Fruit fly (Drosophila melanogaster) whole organism, embryonic: ENCODE data around the gene yellow-e2.
A peak's percentile ranks its signal among the peaks of the same experiment; 100 is the strongest.

Experiments used
- Abd-B ChIP-seq: fragments of 200-800 bp; sonication (Bioruptor generic); optimal IDR thresholded peaks from 2 replicates; lab custom pipeline; 2018; ENCODE audit warnings: missing biosample characterization, mild to moderate bottlenecking, missing genetic modification characterization, moderate library complexity
- Atf3 ChIP-seq: fragments of 200-800 bp; sonication (Bioruptor generic); optimal IDR thresholded peaks from 3 replicates; lab custom pipeline; 2016; ENCODE audit warnings: missing biosample characterization, missing genetic modification characterization
- CG13424 ChIP-seq: fragments of 200-800 bp; sonication (Bioruptor generic); optimal IDR thresholded peaks from 2 replicates; lab custom pipeline; 2019; ENCODE audit warnings: missing biosample characterization, mild to moderate bottlenecking, missing genetic modification characterization, moderate library complexity
- CG13894 ChIP-seq: fragments of 200-800 bp; sonication (Bioruptor generic); optimal IDR thresholded peaks from 3 replicates; lab custom pipeline; 2018; ENCODE audit warnings: missing biosample characterization, mild to moderate bottlenecking, missing genetic modification characterization, moderate library complexity
- CG14667 ChIP-seq: fragments of 200-800 bp; sonication (Bioruptor generic); IDR thresholded peaks from 2 replicates; pipeline ENCODE4 v1.3.6; 2022; ENCODE audit warnings: missing biosample characterization, missing genetic modification characterization
- CG1529 ChIP-seq: fragments of 200-800 bp; sonication (Bioruptor generic); optimal IDR thresholded peaks from 3 replicates; lab custom pipeline; 2018; ENCODE audit warnings: missing biosample characterization, missing genetic modification characterization
- CG15601 ChIP-seq: fragments of 200-800 bp; sonication (Bioruptor generic); optimal IDR thresholded peaks from 3 replicates; lab custom pipeline; 2019; ENCODE audit warnings: missing biosample characterization, mild to moderate bottlenecking, missing genetic modification characterization, moderate library complexity
- CG15696 ChIP-seq: fragments of 200-800 bp; sonication (Bioruptor generic); optimal IDR thresholded peaks from 2 replicates; lab custom pipeline; 2019; ENCODE audit warnings: missing biosample characterization, mild to moderate bottlenecking, missing genetic modification characterization, moderate library complexity
- CG16779 ChIP-seq: fragments of 200-800 bp; sonication (Bioruptor generic); IDR thresholded peaks from 2 replicates; pipeline ENCODE4 v1.3.6; 2022; ENCODE audit warnings: missing biosample characterization, missing genetic modification characterization
- CG16815 ChIP-seq: fragments of 200-800 bp; sonication (Bioruptor generic); optimal IDR thresholded peaks from 3 replicates; lab custom pipeline; 2017; ENCODE audit warnings: missing biosample characterization, mild to moderate bottlenecking, missing genetic modification characterization
- CG32532 ChIP-seq: fragments of 200-800 bp; sonication (Bioruptor generic); IDR thresholded peaks from 2 replicates; pipeline ENCODE4 v1.3.6; 2022; ENCODE audit warnings: missing biosample characterization, missing genetic modification characterization
- CG6683 ChIP-seq: fragments of 200-800 bp; sonication (Bioruptor generic); optimal IDR thresholded peaks from 2 replicates; lab custom pipeline; 2017; ENCODE audit warnings: missing biosample characterization, mild to moderate bottlenecking, missing genetic modification characterization, missing genetic modification reagents
- CG6765 ChIP-seq: fragments of 200-800 bp; sonication (Bioruptor generic); optimal IDR thresholded peaks from 3 replicates; lab custom pipeline; 2017; ENCODE audit warnings: missing biosample characterization, mild to moderate bottlenecking, missing genetic modification characterization
- CG9817 ChIP-seq: fragments of 200-800 bp; sonication (Bioruptor generic); optimal IDR thresholded peaks from 2 replicates; lab custom pipeline; 2018; ENCODE audit warnings: missing biosample characterization, mild to moderate bottlenecking, missing genetic modification characterization, moderate library complexity
- Camta ChIP-seq: fragments of 200-800 bp; sonication (Bioruptor generic); optimal IDR thresholded peaks from 2 replicates; lab custom pipeline; 2016; ENCODE audit warnings: missing biosample characterization, missing genetic modification characterization
- Chrac-16 ChIP-seq: fragments of 200-800 bp; sonication (Bioruptor generic); optimal IDR thresholded peaks from 3 replicates; lab custom pipeline; 2016; ENCODE audit warnings: missing biosample characterization, missing genetic modification characterization
- Doc3 ChIP-seq: fragments of 200-800 bp; sonication (Bioruptor generic); IDR thresholded peaks from 3 replicates; pipeline ENCODE4 v1.3.6; 2022; ENCODE audit warnings: missing biosample characterization, missing genetic modification characterization; ENCODE audit not compliant: partially characterized antibody
- Ets97D ChIP-seq: fragments of 200-800 bp; sonication (Bioruptor generic); optimal IDR thresholded peaks from 3 replicates; lab custom pipeline; 2016; ENCODE audit warnings: missing biosample characterization, missing genetic modification characterization
- HHEX ChIP-seq: fragments of 200-800 bp; sonication (Bioruptor generic); optimal IDR thresholded peaks from 3 replicates; lab custom pipeline; 2017; ENCODE audit warnings: missing biosample characterization, mild to moderate bottlenecking, missing genetic modification characterization, missing genetic modification reagents
- Hr78 ChIP-seq, 2 experiments: fragments of 200-800 bp in 1 of 2; fragments of >200 bp in 1 of 2; sonication (Bioruptor generic) in 1 of 2; optimal IDR thresholded peaks; 2 replicates each; lab custom pipeline; 2017 to 2019; ENCODE audit warnings: missing biosample characterization in 2 of 2, missing genetic modification characterization in 2 of 2, mild to moderate bottlenecking in 1 of 2, moderate library complexity in 1 of 2
- NC2α ChIP-seq: fragments of 200-800 bp; sonication (Bioruptor generic); optimal IDR thresholded peaks from 2 replicates; lab custom pipeline; 2016; ENCODE audit warnings: missing biosample characterization, missing genetic modification characterization
- Nf-YC ChIP-seq: fragments of 200-800 bp; optimal IDR thresholded peaks from 3 replicates; lab custom pipeline; 2019; ENCODE audit warnings: missing biosample characterization, mild to moderate bottlenecking, missing genetic modification characterization, moderate library complexity
- Opbp ChIP-seq: fragments of 200-800 bp; sonication (Bioruptor generic); IDR thresholded peaks from 3 replicates; pipeline ENCODE4 v1.3.6; 2022; ENCODE audit warnings: missing biosample characterization, missing genetic modification characterization; ENCODE audit not compliant: partially characterized antibody
- Sox100B ChIP-seq: fragments of 200-800 bp; sonication (Bioruptor generic); optimal IDR thresholded peaks from 3 replicates; lab custom pipeline; 2018; ENCODE audit warnings: missing biosample characterization, mild to moderate bottlenecking, missing genetic modification characterization
- Sox102F ChIP-seq: fragments of 200-800 bp; sonication (Bioruptor generic); optimal IDR thresholded peaks from 2 replicates; lab custom pipeline; 2018; ENCODE audit warnings: missing biosample characterization, mild to moderate bottlenecking, missing genetic modification characterization, moderate library complexity
- Vsx1 ChIP-seq: fragments of 200-800 bp; sonication (Bioruptor generic); optimal IDR thresholded peaks from 2 replicates; lab custom pipeline; 2017; ENCODE audit warnings: missing biosample characterization, mild to moderate bottlenecking, missing genetic modification characterization, missing genetic modification reagents
- az2 ChIP-seq: fragments of 200-800 bp; sonication (Bioruptor generic); optimal IDR thresholded peaks from 3 replicates; lab custom pipeline; 2016; ENCODE audit warnings: missing biosample characterization, missing genetic modification characterization
- bbx ChIP-seq: fragments of 200-800 bp; sonication (Bioruptor generic); IDR thresholded peaks from 2 replicates; pipeline ENCODE4 v1.3.6; 2022; ENCODE audit warnings: missing biosample characterization, missing genetic modification characterization; ENCODE audit not compliant: partially characterized antibody
- bigmax ChIP-seq: fragments of 200-800 bp; sonication (Bioruptor generic); optimal IDR thresholded peaks from 2 replicates; lab custom pipeline; 2018; ENCODE audit warnings: missing biosample characterization, mild to moderate bottlenecking, missing genetic modification characterization
- bsh ChIP-seq, 2 experiments: fragments of 200-800 bp; sonication (Bioruptor generic); optimal IDR thresholded peaks; 2 replicates each; lab custom pipeline; 2017 to 2018; ENCODE audit warnings: mild to moderate bottlenecking in 2 of 2, missing biosample characterization in 2 of 2, missing genetic modification characterization in 2 of 2, moderate library complexity in 1 of 2
- crp ChIP-seq, 2 experiments: fragments of 200-800 bp; sonication (Bioruptor generic); optimal IDR thresholded peaks; 2 replicates in 1 of 2; 3 replicates in 1 of 2; lab custom pipeline; 2017; ENCODE audit warnings: missing biosample characterization in 2 of 2, missing genetic modification characterization in 2 of 2, mild to moderate bottlenecking in 1 of 2, moderate library complexity in 1 of 2
- cwo ChIP-seq: fragments of 200-800 bp; sonication (Bioruptor generic); optimal IDR thresholded peaks from 3 replicates; lab custom pipeline; 2017; ENCODE audit warnings: missing biosample characterization, missing genetic modification characterization, mild to moderate bottlenecking, moderate library complexity, missing genetic modification reagents
- disco-r ChIP-seq: fragments of 200-800 bp; sonication (Bioruptor generic); optimal IDR thresholded peaks from 2 replicates; lab custom pipeline; 2016; ENCODE audit warnings: missing biosample characterization, missing genetic modification characterization
- dmrt11E ChIP-seq: fragments of 200-800 bp; sonication (Bioruptor generic); optimal IDR thresholded peaks from 3 replicates; lab custom pipeline; 2018; ENCODE audit warnings: missing biosample characterization, mild to moderate bottlenecking, missing genetic modification characterization, moderate library complexity
- ewg ChIP-seq: fragments of 200-800 bp; sonication (Bioruptor generic); optimal IDR thresholded peaks from 3 replicates; lab custom pipeline; 2017; ENCODE audit warnings: mild to moderate bottlenecking, missing biosample characterization, missing genetic modification reagents, missing genetic modification characterization
- exex ChIP-seq: fragments of 200-800 bp; sonication (Bioruptor generic); optimal IDR thresholded peaks from 4 replicates; lab custom pipeline; 2018; ENCODE audit warnings: missing biosample characterization, mild to moderate bottlenecking, missing genetic modification characterization, moderate library complexity
- eyg ChIP-seq: fragments of 200-800 bp; sonication (Bioruptor generic); optimal IDR thresholded peaks from 3 replicates; lab custom pipeline; 2016; ENCODE audit warnings: missing biosample characterization, missing genetic modification characterization
- gcm ChIP-seq: fragments of 200-800 bp; sonication (Bioruptor generic); optimal IDR thresholded peaks from 2 replicates; lab custom pipeline; 2019; ENCODE audit warnings: missing biosample characterization, mild to moderate bottlenecking, missing genetic modification characterization, moderate library complexity
- ham ChIP-seq: fragments of 200-800 bp; sonication (Bioruptor generic); IDR thresholded peaks from 2 replicates; pipeline ENCODE4 v1.3.6; 2022; ENCODE audit warnings: missing biosample characterization, missing genetic modification characterization
- hkb ChIP-seq, 2 experiments: fragments of 200-800 bp in 1 of 2; fragments of >200 bp in 1 of 2; sonication (Bioruptor generic) in 1 of 2; IDR thresholded peaks in 1 of 2; optimal IDR thresholded peaks in 1 of 2; 2 replicates each; pipeline versions ENCODE4 v1.3.6 to Lab custom; 2017 to 2022; ENCODE audit warnings: missing biosample characterization in 1 of 2, missing genetic modification characterization in 1 of 2
- mam ChIP-seq: fragments of 200-800 bp; sonication (Bioruptor generic); optimal IDR thresholded peaks from 3 replicates; lab custom pipeline; 2016; ENCODE audit warnings: missing biosample characterization, missing genetic modification characterization
- nerfin-2 ChIP-seq: fragments of 200-800 bp; sonication (Bioruptor generic); IDR thresholded peaks from 2 replicates; pipeline ENCODE4 v1.3.6; 2022; ENCODE audit warnings: missing biosample characterization, missing genetic modification characterization; ENCODE audit not compliant: partially characterized antibody
- tna ChIP-seq: fragments of 200-800 bp; sonication (Bioruptor generic); IDR thresholded peaks from 2 replicates; pipeline ENCODE4 v1.3.6; 2022; ENCODE audit warnings: missing biosample characterization, missing genetic modification characterization; ENCODE audit not compliant: partially characterized antibody
- toy ChIP-seq: fragments of 200-800 bp; sonication (Bioruptor generic); IDR thresholded peaks from 2 replicates; pipeline ENCODE4 v1.3.6; 2022; ENCODE audit warnings: missing biosample characterization, missing genetic modification characterization
- wek ChIP-seq: fragments of 200-800 bp; sonication (Bioruptor generic); optimal IDR thresholded peaks from 3 replicates; lab custom pipeline; 2018; ENCODE audit warnings: missing biosample characterization, mild to moderate bottlenecking, missing genetic modification characterization, moderate library complexity
- yki ChIP-seq: fragments of >200 bp; optimal IDR thresholded peaks from 3 replicates; lab custom pipeline; 2018

Gene yellow-e2

dm6 chr3R:13366561-13367518 lies 40.0 kb downstream of the yellow-e2 start, which contains the start of gene Elp6 (continued):
- TF ChIP-seq gcm (no peak), ham (GFP tag; lab: Robert Waterston, UW) (no peak), CG13894 (tag; lab: Kevin White, UChicago) (peak; percentile 32), NC2α (GFP tag; lab: Kevin White, UChicago) (no peak), Vsx1 (peak; percentile 38), CG6765 (GFP tag; lab: Kevin White, UChicago) (peak; percentile 69), dmrt11E (tag; lab: Kevin White, UChicago) (no peak), toy (GFP tag; lab: Robert Waterston, UW) (no peak), CG32532 (GFP tag; lab: Robert Waterston, UW) (peak; percentile 67), nerfin-2 (GFP tag; lab: Robert Waterston, UW) (no peak), CG13424 (tag; lab: Kevin White, UChicago) (peak; percentile 67), Abd-B (peak; percentile 13), bigmax (GFP tag; lab: Kevin White, UChicago) (no peak), Hr78 (GFP tag; optimal IDR thresholded peaks at IDR 0.05; lab: Kevin White, UChicago) (no peak), Camta (GFP tag; lab: Kevin White, UChicago) (peak; percentile 52), bbx (GFP tag; lab: Robert Waterston, UW) (no peak), Nf-YC (tag; lab: Kevin White, UChicago) (peak; percentile 51), hkb (optimal IDR thresholded peaks at IDR 0.05; lab: Kevin White, UChicago) (no peak), hkb (GFP tag; IDR thresholded peaks at IDR 0.05; lab: Robert Waterston, UW) (peak; percentile 60; the same call in 1 of the 2 replicates), Ets97D (GFP tag; lab: Kevin White, UChicago) (peak; percentile 21), disco-r (GFP tag; lab: Kevin White, UChicago) (peak; percentile 51), CG1529 (GFP tag; lab: Kevin White, UChicago) (no peak), mam (GFP tag; lab: Kevin White, UChicago) (peak; percentile 63), Chrac-16 (GFP tag; lab: Kevin White, UChicago) (peak; percentile 57), CG6683 (GFP tag; lab: Kevin White, UChicago) (peak; percentile 19), exex (peak; percentile 33), az2 (GFP tag; lab: Kevin White, UChicago) (peak; percentile 53), wek (GFP tag; lab: Kevin White, UChicago) (no peak), Sox100B (peak; percentile 81), ewg (GFP tag; lab: Kevin White, UChicago) (peak; percentile 48), CG15601 (no peak), cwo (GFP tag; lab: Kevin White, UChicago) (peak; percentile 59), crp (GFP tag; optimal IDR thresholded peaks at IDR 0.05; lab: Kevin White, UChicago) (peak; percentile 50 to 89), Atf3 (no peak), tna (GFP tag; lab: Robert Waterston, UW) (no peak), Opbp (no peak), CG16779 (GFP tag; lab: Robert Waterston, UW) (no peak), CG15696 (tag; lab: Kevin White, UChicago) (no peak), Sox102F (peak; percentile 69), HHEX (peak; percentile 71), CG9817 (tag; lab: Kevin White, UChicago) (peak; percentile 59), CG16815 (GFP tag; lab: Kevin White, UChicago) (peak; percentile 56), CG14667 (GFP tag; lab: Robert Waterston, UW) (no peak), yki (lab: Kevin White, UChicago) (no peak), Doc3 (GFP tag; lab: Robert Waterston, UW) (no peak), bsh (GFP tag; optimal IDR thresholded peaks at IDR 0.05; lab: Kevin White, UChicago) (peak; percentile 19 to 24), eyg (GFP tag; lab: Kevin White, UChicago) (peak; percentile 52)
